Worm (Caenorhabditis elegans): ENCODE data around the gene mrg-1.

- TF ChIP-seq unc-62 (GFP tag; optimal IDR thresholded peaks at IDR 0.05) (no peak), mdl-1 (tag; optimal IDR thresholded peaks at IDR 0.05) (no peak), dmd-4 (tag; optimal IDR thresholded peaks at IDR 0.05) (no peak), nhr-237 (tag; optimal IDR thresholded peaks at IDR 0.05) (no peak), nhr-25 (tag; optimal IDR thresholded peaks at IDR 0.05) (no peak), nhr-77 (tag; optimal IDR thresholded peaks at IDR 0.05) (no peak), lin-13 (GFP tag; optimal IDR thresholded peaks at IDR 0.05) (no peak)
Measured at ce11 chrIII:12870060-12870696, 4.3 kb downstream of the mrg-1 start, which contains the start of gene Y37D8A.6.
